Fruit fly (Drosophila melanogaster) whole organism: ENCODE results near the gene nrv2.

ENCODE experiments used
- CG8478 ChIP-seq: fragments of >200 bp; optimal IDR thresholded peaks from 2 replicates; lab custom pipeline; 2018; ENCODE audit warnings: inconsistent platforms
- Dll ChIP-seq: fragments of >200 bp; optimal IDR thresholded peaks from 2 replicates; lab custom pipeline; 2017
- EcR ChIP-seq, 2 experiments: fragments of >200 bp; optimal IDR thresholded peaks; 2 replicates each; lab custom pipeline; 2017; ENCODE audit warnings: missing biosample characterization in 2 of 2, missing genetic modification characterization in 2 of 2, missing genetic modification reagents in 2 of 2
- pan ChIP-seq: fragments of >200 bp; optimal IDR thresholded peaks from 2 replicates; lab custom pipeline; 2017
- psq ChIP-seq: fragments of >200 bp; optimal IDR thresholded peaks from 2 replicates; lab custom pipeline; 2017
- usp ChIP-seq: fragments of >200 bp; optimal IDR thresholded peaks from 2 replicates; lab custom pipeline; 2017; ENCODE audit warnings: missing biosample characterization, missing genetic modification characterization, mixed read lengths

DNA sequence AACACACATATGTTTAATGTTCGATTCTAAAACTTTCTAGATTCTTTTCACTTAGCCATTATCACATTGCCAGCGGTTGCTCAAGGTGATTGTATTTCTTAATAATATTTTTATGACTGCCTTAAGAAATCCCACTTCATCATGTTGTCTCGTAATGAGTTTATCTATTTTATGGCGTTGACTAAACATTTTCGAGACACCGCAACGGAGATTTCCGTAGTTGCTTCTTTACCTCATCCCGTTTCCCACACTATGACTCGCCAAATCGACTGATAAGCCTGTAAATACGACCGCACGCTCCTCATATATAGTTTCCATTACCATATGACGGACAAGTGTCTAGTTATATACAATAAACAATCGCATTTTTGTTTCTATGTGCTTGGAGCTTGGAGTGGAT is 13.1 kb downstream of the nrv2 start:
- TF ChIP-seq usp (GFP tag; lab: Kevin White, UChicago) (no peak), psq (lab: Kevin White, UChicago) (no peak), pan (lab: Kevin White, UChicago) (no peak), Dll (lab: Kevin White, UChicago) (no peak), CG8478 (no peak), EcR (GFP tag; optimal IDR thresholded peaks at IDR 0.05; lab: Kevin White, UChicago) (no peak)
